Fruit fly (Drosophila melanogaster) whole organism, wandering third instar larva: ENCODE results near the gene CG10185.

Experiments
- Abd-B ChIP-seq: fragments of >200 bp; optimal IDR thresholded peaks from 2 replicates; lab custom pipeline; 2017; ENCODE audit warnings: missing biosample characterization, missing genetic modification characterization
- CG32264 ChIP-seq: fragments of 200-800 bp; sonication (Bioruptor generic); optimal IDR thresholded peaks from 2 replicates; lab custom pipeline; 2016; ENCODE audit warnings: missing biosample characterization, missing genetic modification characterization
- CG9705 ChIP-seq: fragments of 200-800 bp; sonication (Bioruptor generic); optimal IDR thresholded peaks from 2 replicates; lab custom pipeline; 2018; ENCODE audit warnings: missing biosample characterization, mild to moderate bottlenecking, missing genetic modification characterization
- Dfd ChIP-seq: fragments of >200 bp; optimal IDR thresholded peaks from 2 replicates; lab custom pipeline; 2017; ENCODE audit warnings: missing biosample characterization, missing genetic modification characterization
- Dif ChIP-seq: fragments of 200-275, 200-300 bp; sonication (Bioruptor generic); optimal IDR thresholded peaks from 2 replicates; lab custom pipeline; 2018; ENCODE audit warnings: missing biosample characterization, missing genetic modification characterization; ENCODE audit not compliant: partially characterized antibody
- GATAd ChIP-seq: sonication (Bioruptor generic); optimal IDR thresholded peaks from 2 replicates; lab custom pipeline; 2016; ENCODE audit warnings: missing biosample characterization, missing genetic modification characterization
- HLH106 ChIP-seq: fragments of 200-800 bp; optimal IDR thresholded peaks from 3 replicates; lab custom pipeline; 2019; ENCODE audit warnings: missing biosample characterization, mild to moderate bottlenecking, missing genetic modification characterization, moderate library complexity
- Hnf4 ChIP-seq: fragments of 200-800 bp; sonication (Bioruptor generic); optimal IDR thresholded peaks from 2 replicates; lab custom pipeline; 2016; ENCODE audit warnings: missing biosample characterization, mild to moderate bottlenecking, missing genetic modification characterization
- Hr83 ChIP-seq: fragments of 200-300 bp; sonication (Bioruptor generic); optimal IDR thresholded peaks from 2 replicates; lab custom pipeline; 2016; ENCODE audit warnings: missing biosample characterization, mild to moderate bottlenecking, missing genetic modification characterization, moderate library complexity; ENCODE audit not compliant: poor library complexity, severe bottlenecking
- Jra ChIP-seq: sonication (Bioruptor generic); optimal IDR thresholded peaks from 2 replicates; lab custom pipeline; 2016; ENCODE audit warnings: missing biosample characterization, missing genetic modification characterization
- Myc ChIP-seq: fragments of >200 bp; optimal IDR thresholded peaks from 2 replicates; lab custom pipeline; 2017
- OdsH ChIP-seq: fragments of 200-800 bp; sonication (Bioruptor generic); optimal IDR thresholded peaks from 2 replicates; lab custom pipeline; 2016; ENCODE audit warnings: missing biosample characterization, mild to moderate bottlenecking, missing genetic modification characterization
- Rel ChIP-seq, 2 experiments: fragments of 200-800 bp; sonication (Bioruptor generic) in 1 of 2; optimal IDR thresholded peaks; 2 replicates in 1 of 2; 3 replicates in 1 of 2; lab custom pipeline; 2016 to 2019; ENCODE audit warnings: mild to moderate bottlenecking in 2 of 2, missing biosample characterization in 2 of 2, missing genetic modification characterization in 2 of 2, moderate library complexity in 1 of 2
- Sp1 ChIP-seq: fragments of 200-800 bp; sonication (Bioruptor generic); optimal IDR thresholded peaks from 3 replicates; lab custom pipeline; 2019; ENCODE audit warnings: missing biosample characterization, mild to moderate bottlenecking, missing genetic modification characterization, moderate library complexity
- Vsx2 ChIP-seq: fragments of 200-300, 225-300 bp; sonication (Bioruptor generic); optimal IDR thresholded peaks from 2 replicates; lab custom pipeline; 2018; ENCODE audit warnings: missing biosample characterization, missing genetic modification characterization; ENCODE audit not compliant: partially characterized antibody
- br ChIP-seq: fragments of 200-800 bp; sonication (Bioruptor generic); optimal IDR thresholded peaks from 2 replicates; lab custom pipeline; 2016; ENCODE audit warnings: missing biosample characterization, missing genetic modification characterization
- dl ChIP-seq, 2 experiments: fragments of 175-275, 200-275 bp in 1 of 2; fragments of 200-275 bp in 1 of 2; sonication (Bioruptor generic); optimal IDR thresholded peaks; lab custom pipeline; 2018; ENCODE audit warnings: mild to moderate bottlenecking in 2 of 2, missing biosample characterization in 2 of 2, missing genetic modification characterization in 2 of 2, moderate library complexity in 2 of 2; ENCODE audit not compliant: partially characterized antibody in 2 of 2, insufficient read depth in 1 of 2
- ey ChIP-seq: fragments of 200-800 bp; sonication (Bioruptor generic); optimal IDR thresholded peaks from 2 replicates; lab custom pipeline; 2016; ENCODE audit warnings: missing biosample characterization, missing genetic modification characterization
- foxo ChIP-seq, 2 experiments: fragments of 200-800 bp; sonication (Bioruptor generic); optimal IDR thresholded peaks; 2 replicates in 1 of 2; 3 replicates in 1 of 2; lab custom pipeline; 2016 to 2017; ENCODE audit warnings: missing biosample characterization in 2 of 2, missing genetic modification characterization in 2 of 2
- fru ChIP-seq: fragments of 200-800 bp; sonication (Bioruptor generic); optimal IDR thresholded peaks from 3 replicates; lab custom pipeline; 2016; ENCODE audit warnings: missing biosample characterization, mild to moderate bottlenecking, missing genetic modification characterization
- h ChIP-seq: fragments of 200-800 bp; sonication (Bioruptor generic); optimal IDR thresholded peaks from 3 replicates; lab custom pipeline; 2016; ENCODE audit warnings: missing biosample characterization, mild to moderate bottlenecking, missing genetic modification characterization
- jim ChIP-seq: fragments of 175-275, 200-325 bp; sonication (Bioruptor generic); optimal IDR thresholded peaks from 2 replicates; lab custom pipeline; 2016; ENCODE audit warnings: missing biosample characterization, mild to moderate bottlenecking, missing genetic modification characterization
- pan ChIP-seq: fragments of >200 bp; optimal IDR thresholded peaks from 2 replicates; lab custom pipeline; 2017
- psq ChIP-seq: fragments of 200-800 bp; sonication (Bioruptor generic); optimal IDR thresholded peaks from 3 replicates; lab custom pipeline; 2017; ENCODE audit warnings: missing biosample characterization, mild to moderate bottlenecking, missing genetic modification characterization, moderate library complexity
- rgr ChIP-seq: fragments of 200-800 bp; sonication (Bioruptor generic); optimal IDR thresholded peaks from 3 replicates; lab custom pipeline; 2016; ENCODE audit warnings: missing biosample characterization, mild to moderate bottlenecking, missing genetic modification characterization
- sage ChIP-seq: fragments of 200-800 bp; sonication (Bioruptor generic); optimal IDR thresholded peaks from 2 replicates; lab custom pipeline; 2016; ENCODE audit warnings: missing biosample characterization, mild to moderate bottlenecking, missing genetic modification characterization
- sv ChIP-seq: fragments of 200-800 bp; sonication (Bioruptor generic); optimal IDR thresholded peaks from 3 replicates; lab custom pipeline; 2016; ENCODE audit warnings: missing biosample characterization, missing genetic modification characterization
- tai ChIP-seq: sonication (Bioruptor generic); optimal IDR thresholded peaks from 2 replicates; lab custom pipeline; 2016; ENCODE audit warnings: missing biosample characterization, missing genetic modification characterization
- usp ChIP-seq: fragments of >200 bp; optimal IDR thresholded peaks from 2 replicates; lab custom pipeline; 2017; ENCODE audit warnings: missing biosample characterization, missing genetic modification characterization
- woc ChIP-seq: sonication (Bioruptor generic); optimal IDR thresholded peaks from 2 replicates; lab custom pipeline; 2016; ENCODE audit warnings: missing biosample characterization, mild to moderate bottlenecking, missing genetic modification characterization

The CG10185 gene

DNA sequence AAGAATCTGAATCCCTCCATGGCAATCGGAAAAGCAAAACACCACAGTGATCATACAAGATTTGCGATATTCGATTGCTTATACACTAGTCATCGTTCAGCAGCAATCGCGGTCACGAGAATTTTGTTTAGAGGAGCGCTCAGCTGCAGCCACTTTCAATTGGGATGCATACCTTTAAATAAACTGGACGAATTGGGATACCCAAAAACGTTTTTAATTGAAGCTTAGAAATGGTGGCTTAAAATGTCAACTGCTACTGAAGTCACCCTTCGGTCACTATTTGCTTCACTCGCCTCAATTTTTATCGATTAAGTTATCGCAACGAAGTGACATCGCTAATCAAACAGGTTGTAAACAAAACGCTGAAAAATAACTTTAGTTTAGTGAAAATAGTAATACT lies 18.0 kb downstream of the CG10185 start, which contains the start of the genes IKKbeta and CG5013:
TSS of gene IKKbeta (minus strand) at position 53 of the 400 bp plus-strand sequence.
TSS of gene CG5013 (plus strand) at position 302 of the 400 bp plus-strand sequence.
- peak; percentile 42 for TF ChIP-seq Jra (GFP tag; lab: Kevin White, UChicago)
- TF ChIP-seq CG9705 (GFP tag; lab: Kevin White, UChicago): peak; percentile 8
- no peak for TF ChIP-seq Dif (GFP tag; lab: Kevin White, UChicago)
- peak; percentile 35 for TF ChIP-seq fru (GFP tag; lab: Kevin White, UChicago)
- no peak for TF ChIP-seq pan (lab: Kevin White, UChicago)
- peak; percentile 50 for TF ChIP-seq h (GFP tag; lab: Kevin White, UChicago)
- no peak for TF ChIP-seq tai (GFP tag; lab: Kevin White, UChicago)
- TF ChIP-seq sv: peak; percentile 17
- TF ChIP-seq foxo (GFP tag; optimal IDR thresholded peaks at IDR 0.05; lab: Kevin White, UChicago): peak in 1 of 2 experiments; percentile 69
- peak; percentile 48 for TF ChIP-seq psq (GFP tag; lab: Kevin White, UChicago)
- TF ChIP-seq ey (GFP tag; lab: Kevin White, UChicago): peak; percentile 55
- TF ChIP-seq rgr: peak; percentile 66
- no peak for TF ChIP-seq Rel (GFP tag; optimal IDR thresholded peaks at IDR 0.05; lab: Kevin White, UChicago)
- no peak for TF ChIP-seq Rel (tag; optimal IDR thresholded peaks at IDR 0.05; lab: Kevin White, UChicago)
- no peak for TF ChIP-seq OdsH (GFP tag; lab: Kevin White, UChicago)
- TF ChIP-seq HLH106: peak; percentile 69
- TF ChIP-seq br: peak; percentile 66
- TF ChIP-seq Sp1: peak; percentile 42

DNA sequence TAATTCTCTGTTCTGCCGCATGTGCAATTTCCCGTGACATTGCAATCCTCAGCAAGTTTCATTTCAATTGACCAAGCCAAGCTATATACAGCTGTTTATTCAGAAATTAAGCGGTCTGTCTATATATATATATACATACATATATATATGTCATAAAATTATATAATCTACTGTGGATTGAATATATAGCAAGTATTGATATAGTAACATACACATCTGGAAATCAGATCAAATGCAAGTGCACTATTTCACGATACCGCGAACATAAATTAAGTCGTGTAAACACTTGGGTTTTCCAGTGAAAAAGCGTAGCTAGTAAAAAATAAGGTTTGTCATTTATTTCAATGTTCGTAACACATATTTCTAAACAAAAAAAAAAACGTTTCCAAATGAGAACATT lies 21.4 kb downstream of the CG10185 start, which contains the start of gene Jhbp5:
TSS of gene Jhbp5 (minus strand) at position 101 of the 400 bp plus-strand sequence.
- TF ChIP-seq Sp1: no peak
- no peak for TF ChIP-seq GATAd (GFP tag; lab: Kevin White, UChicago)
- no peak for TF ChIP-seq woc
- TF ChIP-seq foxo (GFP tag; optimal IDR thresholded peaks at IDR 0.05; lab: Kevin White, UChicago): no peak
- TF ChIP-seq Dfd: no peak
- TF ChIP-seq Vsx2 (GFP tag; lab: Kevin White, UChicago): no peak
- TF ChIP-seq Hr83 (GFP tag; lab: Kevin White, UChicago): no peak
- TF ChIP-seq dl (GFP tag; optimal IDR thresholded peaks at IDR 0.05; lab: Kevin White, UChicago; ENCODE audit: insufficient read depth in 1 of 2, partially characterized antibody in 2 of 2): no peak
- no peak for TF ChIP-seq fru (GFP tag; lab: Kevin White, UChicago)
- TF ChIP-seq usp: no peak
- no peak for TF ChIP-seq CG9705 (GFP tag; lab: Kevin White, UChicago)
- no peak for TF ChIP-seq sage
- TF ChIP-seq rgr: no peak
- no peak for TF ChIP-seq h (GFP tag; lab: Kevin White, UChicago)
- no peak for TF ChIP-seq CG32264
- TF ChIP-seq Jra (GFP tag; lab: Kevin White, UChicago): no peak
- TF ChIP-seq sv: no peak
- TF ChIP-seq jim (GFP tag; lab: Kevin White, UChicago): no peak

DNA sequence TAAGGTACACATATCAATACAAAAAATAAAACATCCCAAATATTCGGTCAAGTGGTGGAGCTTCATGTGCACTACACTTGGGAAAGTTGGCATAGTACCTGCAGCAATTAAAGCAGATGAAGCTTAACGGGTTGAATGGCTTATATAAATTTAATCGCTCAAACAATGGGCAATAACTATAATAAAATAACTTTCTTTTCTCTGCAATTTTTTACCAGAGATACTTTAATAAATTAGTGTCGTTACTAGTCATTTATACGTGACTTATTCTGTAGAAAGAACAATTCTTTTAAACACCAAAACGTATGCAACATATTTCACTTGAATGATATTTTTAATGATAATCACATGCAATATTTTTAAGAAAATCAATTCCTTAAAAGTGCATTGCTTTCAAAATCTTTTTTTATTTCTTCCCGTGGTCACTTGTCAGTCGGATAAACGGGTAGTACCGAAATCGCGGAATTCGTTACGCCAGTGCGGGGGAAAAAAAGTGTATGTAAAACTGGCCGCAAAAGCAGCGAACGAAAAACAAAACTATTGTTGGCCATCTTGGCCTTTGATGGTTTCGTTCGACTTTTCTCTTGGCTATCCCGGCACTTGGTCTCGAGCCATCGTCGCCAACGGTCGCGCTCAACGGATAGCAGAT lies 24.4 kb downstream of the CG10185 start, which contains the start of gene Jhbp4:
TSS of gene Jhbp4 (plus strand) at position 599 of the 649 bp plus-strand sequence.
- TF ChIP-seq Myc: peak; percentile 19
- no peak for TF ChIP-seq Abd-B (GFP tag; lab: Kevin White, UChicago)
- TF ChIP-seq, all 38 proteins: peak for 1

DNA sequence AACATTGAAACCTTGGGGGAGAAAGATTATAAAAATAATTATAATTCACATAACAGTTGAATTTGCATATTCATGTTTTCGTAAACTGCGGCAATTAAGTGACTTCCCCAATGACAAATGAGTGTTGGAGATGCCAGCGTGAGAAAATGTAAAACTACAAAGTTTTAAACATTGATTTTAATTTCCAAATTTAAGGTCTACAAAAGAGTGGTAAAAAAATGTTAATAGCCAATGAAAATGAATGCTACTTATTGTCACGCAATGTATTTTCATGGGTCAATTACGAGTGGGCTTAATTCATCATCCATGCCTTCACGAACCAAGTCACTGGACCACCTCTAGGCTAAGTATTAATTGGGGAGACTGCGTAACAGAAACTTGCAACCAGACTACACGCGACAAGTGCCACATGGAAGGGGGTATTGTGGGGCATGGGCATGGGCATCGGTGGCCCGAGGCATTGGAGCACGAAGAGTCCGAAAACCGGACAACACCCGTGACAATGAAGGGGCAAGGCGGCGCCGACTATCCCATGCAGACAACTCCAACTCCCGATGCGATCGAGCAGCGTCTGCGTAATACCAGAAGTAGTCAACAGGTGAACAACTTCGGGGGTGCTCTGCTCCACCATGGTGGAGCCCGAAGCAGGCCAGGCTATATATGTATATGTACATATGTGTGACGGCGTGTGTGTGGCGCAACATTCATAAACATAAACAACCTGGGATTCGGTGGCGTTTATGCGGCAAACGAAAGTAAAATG lies 25.1 kb downstream of the CG10185 start:
- TF ChIP-seq OdsH (GFP tag; lab: Kevin White, UChicago) (no peak), Dif (GFP tag; lab: Kevin White, UChicago) (no peak), Vsx2 (GFP tag; lab: Kevin White, UChicago) (no peak), sage (no peak), ey (GFP tag; lab: Kevin White, UChicago) (no peak), Hnf4 (GFP tag; lab: Kevin White, UChicago) (no peak), foxo (GFP tag; optimal IDR thresholded peaks at IDR 0.05; lab: Kevin White, UChicago) (peak in 1 of 2 experiments; percentile 12), fru (GFP tag; lab: Kevin White, UChicago) (no peak), HLH106 (peak; percentile 10), dl (GFP tag; optimal IDR thresholded peaks at IDR 0.05; lab: Kevin White, UChicago; ENCODE audit: insufficient read depth in 1 of 2, partially characterized antibody in 2 of 2) (no peak)
- TF ChIP-seq, all 38 proteins: peak for 2
